Fruit fly (Drosophila melanogaster) whole organism, embryonic: ENCODE data around the gene CG15153.

ENCODE experiments used
- CG12071 ChIP-seq: fragments of 200-800 bp; sonication (Bioruptor generic); optimal IDR thresholded peaks from 3 replicates; lab custom pipeline; 2018; ENCODE audit warnings: missing biosample characterization, mild to moderate bottlenecking, missing genetic modification characterization
- CG14014 ChIP-seq: fragments of 200-800 bp; sonication (Bioruptor generic); IDR thresholded peaks from 2 replicates; pipeline ENCODE4 v1.3.6; 2022; ENCODE audit warnings: missing biosample characterization, missing genetic modification characterization
- CG4854 ChIP-seq: fragments of 200-800 bp; sonication (Bioruptor generic); optimal IDR thresholded peaks from 2 replicates; lab custom pipeline; 2016; ENCODE audit warnings: missing biosample characterization, missing genetic modification characterization, inconsistent platforms
- CG8359 ChIP-seq: fragments of 200-800 bp; sonication (Bioruptor generic); optimal IDR thresholded peaks from 2 replicates; lab custom pipeline; 2017; ENCODE audit warnings: missing biosample characterization, mild to moderate bottlenecking, missing genetic modification characterization, borderline replicate concordance
- Hsf ChIP-seq: fragments of 200-800 bp; sonication (Bioruptor generic); optimal IDR thresholded peaks from 3 replicates; lab custom pipeline; 2016; ENCODE audit warnings: missing biosample characterization, missing genetic modification characterization
- Side ChIP-seq: fragments of 200-800 bp; sonication (Bioruptor generic); optimal IDR thresholded peaks from 2 replicates; lab custom pipeline; 2016; ENCODE audit warnings: missing biosample characterization, missing genetic modification characterization
- abd-A ChIP-seq: fragments of 200-800 bp; sonication (Bioruptor generic); optimal IDR thresholded peaks from 3 replicates; lab custom pipeline; 2019; ENCODE audit warnings: missing biosample characterization, mild to moderate bottlenecking, missing genetic modification characterization, moderate library complexity
- p53 ChIP-seq: fragments of 200-800 bp; sonication (Bioruptor generic); optimal IDR thresholded peaks from 2 replicates; lab custom pipeline; 2016; ENCODE audit warnings: missing biosample characterization, missing genetic modification characterization
- rib ChIP-seq: fragments of 200-800 bp; sonication (Bioruptor generic); IDR thresholded peaks from 2 replicates; pipeline ENCODE4 v1.3.6; 2022; ENCODE audit warnings: missing biosample characterization, missing genetic modification characterization
- so ChIP-seq: fragments of 200-800 bp; sonication (Bioruptor generic); IDR thresholded peaks from 3 replicates; pipeline ENCODE4 v1.3.6; 2022; ENCODE audit warnings: missing biosample characterization, missing genetic modification characterization

- TF ChIP-seq CG12071 (no peak), p53 (no peak), Side (GFP tag; lab: Kevin White, UChicago) (no peak), so (GFP tag; lab: Robert Waterston, UW) (no peak), CG4854 (GFP tag; lab: Kevin White, UChicago) (no peak), CG8359 (GFP tag; lab: Kevin White, UChicago) (no peak), rib (GFP tag; lab: Robert Waterston, UW) (no peak), Hsf (GFP tag; lab: Kevin White, UChicago) (no peak), abd-A (tag; lab: Kevin White, UChicago) (no peak), CG14014 (GFP tag; lab: Robert Waterston, UW) (no peak)
Measured at dm6 chr2L:18114176-18114703, 22.2 kb upstream of the CG15153 start, which contains the start of gene CG15152.
